Worm (Caenorhabditis elegans) whole organism, young adult: ENCODE measurements around the gene prmt-9.

Experiments used
- B0035.1 ChIP-seq: sonication (generic microtip); optimal IDR thresholded peaks from 2 replicates; lab custom pipeline; 2016; ENCODE audit warnings: missing genetic modification characterization, mild to moderate bottlenecking, missing compliant biosample characterization, missing genotype, missing genetic modification reagents
- B0336.3 ChIP-seq: fragments of 200-800 bp; sonication (Bioruptor generic); IDR thresholded peaks from 2 replicates; pipeline ENCODE4 v1.3.6; 2022; ENCODE audit warnings: missing genetic modification characterization, missing compliant biosample characterization
- F10E7.11 ChIP-seq: sonication (generic microtip); optimal IDR thresholded peaks from 2 replicates; lab custom pipeline; 2017; ENCODE audit warnings: mild to moderate bottlenecking, missing genetic modification characterization, moderate library complexity, missing compliant biosample characterization
- F22D6.2 ChIP-seq: sonication (generic microtip); optimal IDR thresholded peaks from 2 replicates; lab custom pipeline; 2016; ENCODE audit warnings: mild to moderate bottlenecking, missing genetic modification characterization, missing compliant biosample characterization
- F37B4.10 ChIP-seq: fragments of 200-800 bp; sonication (Bioruptor generic); IDR thresholded peaks from 2 replicates; pipeline ENCODE4 v1.3.6; 2022; ENCODE audit warnings: missing genetic modification characterization, missing compliant biosample characterization
- F57A8.1 ChIP-seq: fragments of 200-800 bp; sonication (Bioruptor generic); optimal IDR thresholded peaks from 2 replicates; lab custom pipeline; 2018; ENCODE audit warnings: mild to moderate bottlenecking, missing genetic modification characterization, moderate library complexity, missing compliant biosample characterization
- F57C9.4 ChIP-seq: sonication (generic microtip); optimal IDR thresholded peaks from 2 replicates; lab custom pipeline; 2017; ENCODE audit warnings: mild to moderate bottlenecking, missing genetic modification characterization, missing compliant biosample characterization
- K12H6.12 ChIP-seq: fragments of 200-800 bp; sonication (Bioruptor generic); optimal IDR thresholded peaks from 2 replicates; lab custom pipeline; 2018; ENCODE audit warnings: mild to moderate bottlenecking, missing genetic modification characterization, missing compliant biosample characterization
- T26A5.8 ChIP-seq: sonication (generic microtip); optimal IDR thresholded peaks from 2 replicates; lab custom pipeline; 2016; ENCODE audit warnings: missing genetic modification characterization, missing compliant biosample characterization
- Y67H2A.10 ChIP-seq: fragments of 200-800 bp; sonication (Bioruptor generic); conservative IDR thresholded peaks from 2 replicates; pipeline ENCODE4 v1.3.6; 2022; ENCODE audit warnings: missing genetic modification reagents, missing genetic modification characterization, missing compliant biosample characterization
- atf-7 ChIP-seq: sonication (generic microtip); optimal IDR thresholded peaks from 2 replicates; lab custom pipeline; 2017; ENCODE audit warnings: mild to moderate bottlenecking, missing genetic modification characterization, missing compliant biosample characterization
- ccch-3 ChIP-seq: fragments of 200-800 bp; sonication (Bioruptor generic); optimal IDR thresholded peaks from 2 replicates; lab custom pipeline; 2018; ENCODE audit warnings: mild to moderate bottlenecking, missing genetic modification characterization, missing compliant biosample characterization
- cebp-1 ChIP-seq, 2 experiments: fragments of 200-800 bp in 1 of 2; sonication (Bioruptor generic) in 1 of 2; sonication (generic microtip) in 1 of 2; IDR thresholded peaks in 1 of 2; optimal IDR thresholded peaks in 1 of 2; 2 replicates each; pipeline versions ENCODE4 v1.3.6 to Lab custom; 2017 to 2022; ENCODE audit warnings: missing compliant biosample characterization in 2 of 2, missing genetic modification characterization in 2 of 2, mild to moderate bottlenecking in 1 of 2, missing genetic modification reagents in 1 of 2, moderate library complexity in 1 of 2
- ceh-40 ChIP-seq: fragments of 200-800 bp; sonication (Bioruptor generic); IDR thresholded peaks from 2 replicates; pipeline ENCODE4 v1.3.6; 2022; ENCODE audit warnings: missing genetic modification characterization, missing compliant biosample characterization
- ceh-58 ChIP-seq: fragments of 200-800 bp; sonication (Bioruptor generic); IDR thresholded peaks from 2 replicates; pipeline ENCODE4 v1.3.6; 2022; ENCODE audit warnings: missing genetic modification characterization, missing compliant biosample characterization
- ceh-79 ChIP-seq: sonication (generic microtip); optimal IDR thresholded peaks from 2 replicates; lab custom pipeline; 2017; ENCODE audit warnings: mild to moderate bottlenecking, missing genetic modification characterization, missing compliant biosample characterization
- chd-7 ChIP-seq: sonication (generic microtip); optimal IDR thresholded peaks from 2 replicates; lab custom pipeline; 2016; ENCODE audit warnings: mild to moderate bottlenecking, missing genetic modification characterization, moderate library complexity, missing compliant biosample characterization
- die-1 ChIP-seq: sonication (generic microtip); optimal IDR thresholded peaks from 2 replicates; lab custom pipeline; 2016; ENCODE audit warnings: missing genotype, mild to moderate bottlenecking, missing genetic modification characterization, missing compliant biosample characterization
- dox-1 ChIP-seq: fragments of 200-800 bp; sonication (Bioruptor generic); IDR thresholded peaks from 2 replicates; pipeline ENCODE4 v1.3.6; 2022; ENCODE audit warnings: missing genetic modification reagents, missing genetic modification characterization, missing compliant biosample characterization
- dpl-1 ChIP-seq: fragments of 150-350 bp; optimal IDR thresholded peaks from 2 replicates; lab custom pipeline; 2014; ENCODE audit warnings: missing biosample characterization, missing genetic modification reagents, missing genetic modification characterization
- egl-44 ChIP-seq: fragments of 200-800 bp; sonication (Bioruptor generic); IDR thresholded peaks from 2 replicates; pipeline ENCODE4 v1.3.6; 2022; ENCODE audit warnings: missing genetic modification reagents, missing genetic modification characterization, missing compliant biosample characterization
- ets-4 ChIP-seq: fragments of 200-800 bp; sonication (Bioruptor generic); optimal IDR thresholded peaks from 2 replicates; lab custom pipeline; 2018; ENCODE audit warnings: mild to moderate bottlenecking, missing genetic modification characterization, missing compliant biosample characterization
- gei-17 ChIP-seq: fragments of 200-800 bp; sonication (Bioruptor generic); optimal IDR thresholded peaks from 2 replicates; lab custom pipeline; 2018; ENCODE audit warnings: mild to moderate bottlenecking, missing genetic modification characterization, missing compliant biosample characterization
- hlh-12 ChIP-seq: sonication (generic microtip); optimal IDR thresholded peaks from 2 replicates; lab custom pipeline; 2016; ENCODE audit warnings: missing genetic modification characterization, missing compliant biosample characterization
- hrde-1 ChIP-seq: sonication (generic microtip); optimal IDR thresholded peaks from 2 replicates; lab custom pipeline; 2016; ENCODE audit warnings: missing genetic modification characterization, mild to moderate bottlenecking, missing compliant biosample characterization, moderate library complexity, missing genotype, missing genetic modification reagents, borderline replicate concordance
- let-607 ChIP-seq, 2 experiments: fragments of 200-800 bp in 1 of 2; sonication (Bioruptor generic) in 1 of 2; sonication (generic microtip) in 1 of 2; optimal IDR thresholded peaks; 2 replicates each; lab custom pipeline; 2016 to 2018; ENCODE audit warnings: mild to moderate bottlenecking in 2 of 2, missing compliant biosample characterization in 2 of 2, missing genetic modification characterization in 2 of 2, moderate library complexity in 2 of 2, missing genotype in 1 of 2
- lin-40 ChIP-seq: sonication (generic microtip); optimal IDR thresholded peaks from 2 replicates; lab custom pipeline; 2016; ENCODE audit warnings: missing genetic modification characterization, mild to moderate bottlenecking, missing compliant biosample characterization, missing genotype, missing genetic modification reagents
- madf-10 ChIP-seq: sonication (generic microtip); optimal IDR thresholded peaks from 2 replicates; lab custom pipeline; 2016; ENCODE audit warnings: mild to moderate bottlenecking, missing genetic modification characterization, missing compliant biosample characterization
- madf-6 ChIP-seq: fragments of 200-800 bp; sonication (Bioruptor generic); IDR thresholded peaks from 2 replicates; pipeline ENCODE4 v1.3.6; 2022; ENCODE audit warnings: missing genetic modification reagents, missing genetic modification characterization, missing compliant biosample characterization
- mcd-1 ChIP-seq: fragments of 200-800 bp; sonication (Bioruptor generic); IDR thresholded peaks from 2 replicates; pipeline ENCODE4 v1.3.6; 2022; ENCODE audit warnings: missing genetic modification reagents, missing genetic modification characterization, missing compliant biosample characterization
- mes-4 ChIP-seq: sonication (generic microtip); optimal IDR thresholded peaks from 2 replicates; lab custom pipeline; 2016; ENCODE audit warnings: missing genotype, missing genetic modification characterization, missing compliant biosample characterization
- nfya-1 ChIP-seq: sonication (generic microtip); optimal IDR thresholded peaks from 2 replicates; lab custom pipeline; 2017; ENCODE audit warnings: antibody characterized with exemption, missing compliant biosample characterization, missing genetic modification characterization, borderline replicate concordance; ENCODE audit not compliant: insufficient read depth
- nfyb-1 ChIP-seq: fragments of 200-800 bp; sonication (Bioruptor generic); IDR thresholded peaks from 2 replicates; pipeline ENCODE4 v1.3.6; 2022; ENCODE audit warnings: missing genetic modification reagents, missing genetic modification characterization, missing compliant biosample characterization
- nhr-80 ChIP-seq: sonication (generic microtip); optimal IDR thresholded peaks from 2 replicates; lab custom pipeline; 2016; ENCODE audit warnings: missing genetic modification characterization, missing compliant biosample characterization
- nhr-90 ChIP-seq: sonication (generic microtip); optimal IDR thresholded peaks from 2 replicates; lab custom pipeline; 2016; ENCODE audit warnings: missing genotype, mild to moderate bottlenecking, missing genetic modification characterization, missing compliant biosample characterization
- rec-8 ChIP-seq, 2 experiments: sonication (generic microtip); optimal IDR thresholded peaks; 2 replicates each; lab custom pipeline; 2016; ENCODE audit warnings: mild to moderate bottlenecking in 2 of 2, missing genetic modification characterization in 2 of 2, missing genetic modification reagents in 2 of 2, missing genotype in 2 of 2, missing biosample characterization in 1 of 2, missing compliant biosample characterization in 1 of 2, moderate library complexity in 1 of 2
- sea-2 ChIP-seq: fragments of 200-800 bp; sonication (Bioruptor generic); IDR thresholded peaks from 2 replicates; pipeline ENCODE4 v1.3.6; 2022; ENCODE audit warnings: missing genetic modification characterization, missing compliant biosample characterization
- tbp1 ChIP-seq: fragments of 200-800 bp; sonication (Bioruptor generic); optimal IDR thresholded peaks from 2 replicates; lab custom pipeline; 2018; ENCODE audit warnings: mild to moderate bottlenecking, missing genetic modification characterization, missing compliant biosample characterization
- unc-62 ChIP-seq: fragments of 150-350 bp; optimal IDR thresholded peaks from 2 replicates; lab custom pipeline; 2014; ENCODE audit warnings: missing biosample characterization, missing genetic modification reagents, missing genetic modification characterization
- ztf-22 ChIP-seq: fragments of 200-800 bp; sonication (Bioruptor generic); optimal IDR thresholded peaks from 2 replicates; lab custom pipeline; 2018; ENCODE audit warnings: mild to moderate bottlenecking, missing genetic modification characterization, moderate library complexity, missing compliant biosample characterization
- ztf-28 ChIP-seq: fragments of 200-800 bp; sonication (Bioruptor generic); IDR thresholded peaks from 2 replicates; pipeline ENCODE4 v1.3.6; 2022; ENCODE audit warnings: missing genetic modification reagents, missing genetic modification characterization, missing compliant biosample characterization
- ztf-3 ChIP-seq: fragments of 200-800 bp; sonication (Bioruptor generic); optimal IDR thresholded peaks from 2 replicates; lab custom pipeline; 2018; ENCODE audit warnings: mild to moderate bottlenecking, missing genetic modification characterization, missing compliant biosample characterization

The prmt-9 gene

DNA sequence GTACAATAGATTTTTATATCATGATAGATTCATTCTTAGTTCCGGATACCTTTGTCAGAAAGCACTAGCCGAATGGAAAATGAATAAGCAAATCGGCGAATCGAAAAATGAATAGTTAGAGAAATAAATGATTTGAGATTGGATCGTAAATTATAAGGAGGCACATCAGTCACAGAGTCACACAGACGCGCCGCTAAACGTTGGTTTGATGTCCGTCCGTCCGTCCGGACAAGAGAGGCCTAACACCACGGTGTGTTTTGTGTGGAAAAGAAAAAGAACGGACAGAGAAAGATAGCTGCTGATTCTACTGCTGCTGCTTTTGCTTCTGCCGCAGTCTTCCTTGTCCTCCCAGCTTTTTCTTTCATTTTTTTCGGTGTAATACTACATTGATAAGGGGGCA, 16.8 kb upstream of the prmt-9 start:
- TF ChIP-seq nhr-80 (tag; lab: Kevin White, UChicago) (peak; percentile 0), ztf-28 (GFP tag; lab: Robert Waterston, UW) (no peak), sea-2 (GFP tag; lab: Robert Waterston, UW) (no peak), ceh-79 (tag; lab: Kevin White, UChicago) (no peak), ztf-22 (GFP tag; lab: Kevin White, UChicago) (no peak), ceh-40 (no peak)

ce11 chrIV:12700204-12700603, 16.0 kb upstream of the prmt-9 start:
- TF ChIP-seq F22D6.2 (tag; lab: Kevin White, UChicago) (no peak), nhr-80 (tag; lab: Kevin White, UChicago) (peak; percentile 87), Y67H2A.10 (GFP tag; lab: Robert Waterston, UW) (no peak), ccch-3 (no peak), mcd-1 (GFP tag; lab: Robert Waterston, UW) (no peak), rec-8 (tag; optimal IDR thresholded peaks at IDR 0.05; lab: Kevin White, UChicago) (no peak), hrde-1 (tag; lab: Kevin White, UChicago) (no peak)

- TF ChIP-seq cebp-1 (GFP tag; IDR thresholded peaks at IDR 0.05; lab: Robert Waterston, UW) (no peak), cebp-1 (tag; optimal IDR thresholded peaks at IDR 0.05; lab: Kevin White, UChicago) (peak; percentile 3), tbp1 (GFP tag; lab: Kevin White, UChicago) (no peak), K12H6.12 (tag; lab: Kevin White, UChicago) (no peak), dox-1 (GFP tag; lab: Robert Waterston, UW) (no peak), madf-6 (no peak), nfya-1 (tag; lab: Kevin White, UChicago) (no peak), T26A5.8 (no peak), nhr-80 (tag; lab: Kevin White, UChicago) (peak; percentile 84), ceh-58 (GFP tag; lab: Robert Waterston, UW) (no peak), hlh-12 (no peak), F10E7.11 (tag; lab: Kevin White, UChicago) (no peak), gei-17 (GFP tag; lab: Kevin White, UChicago) (no peak)
These were observed 14.7 kb upstream of the prmt-9 start for ce11 chrIV:12698880-12699279.

DNA sequence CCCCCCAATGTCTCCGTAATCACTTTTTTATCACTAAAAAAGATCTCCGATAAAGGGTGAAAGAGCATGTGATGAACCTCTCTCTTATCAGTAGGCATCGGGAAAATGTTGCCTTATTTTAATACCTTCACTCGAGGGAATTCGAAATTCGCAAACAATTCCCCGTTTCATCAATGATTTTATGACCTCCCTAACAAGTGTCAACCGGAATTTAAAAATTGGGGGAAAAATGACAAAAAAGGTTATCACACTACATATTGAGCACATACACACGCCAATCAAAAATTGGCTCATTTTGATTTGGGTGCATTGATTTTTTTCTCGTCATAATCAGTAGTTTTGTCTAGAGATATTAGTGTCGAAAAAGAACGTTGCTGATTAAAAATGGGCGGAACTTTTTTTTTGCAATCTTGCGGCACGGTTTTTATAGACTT, 5.5 kb upstream of the prmt-9 start:
- TF ChIP-seq F57C9.4 (tag; lab: Kevin White, UChicago) (no peak), madf-10 (peak; percentile 67), unc-62 (peak; percentile 90), tbp1 (GFP tag; lab: Kevin White, UChicago) (peak; percentile 37), ztf-3 (GFP tag; lab: Kevin White, UChicago) (no peak), B0035.1 (tag; lab: Kevin White, UChicago) (no peak), ztf-22 (GFP tag; lab: Kevin White, UChicago) (peak; percentile 85), atf-7 (tag; lab: Kevin White, UChicago) (peak; percentile 86), dox-1 (GFP tag; lab: Robert Waterston, UW) (0 out of 2 replicates have a peak, but pooled peaks have one; percentile 37), chd-7 (tag; lab: Kevin White, UChicago) (peak; percentile 66), lin-40 (peak; percentile 14), ets-4 (peak; percentile 97), B0336.3 (GFP tag; lab: Robert Waterston, UW) (peak; percentile 40; the same call in 1 of the 2 replicates), F57A8.1 (GFP tag; lab: Kevin White, UChicago) (no peak), sea-2 (GFP tag; lab: Robert Waterston, UW) (no peak), F37B4.10 (GFP tag; lab: Robert Waterston, UW) (no peak), F22D6.2 (tag; lab: Kevin White, UChicago) (peak; percentile 10), let-607 (tag; optimal IDR thresholded peaks at IDR 0.05; lab: Kevin White, UChicago) (peak; percentile 60 to 75), die-1 (tag; lab: Kevin White, UChicago) (no peak), nhr-90 (peak; percentile 52), egl-44 (GFP tag; lab: Robert Waterston, UW) (peak; percentile 93), dpl-1 (GFP tag; lab: Kevin White, UChicago) (no peak), mes-4 (tag; lab: Kevin White, UChicago) (no peak), cebp-1 (GFP tag; IDR thresholded peaks at IDR 0.05; lab: Robert Waterston, UW) (no peak), cebp-1 (tag; optimal IDR thresholded peaks at IDR 0.05; lab: Kevin White, UChicago) (peak; percentile 53), nfyb-1 (peak; percentile 12; the same call in 1 of the 2 replicates)
